Worm (Caenorhabditis elegans): ENCODE results near the gene emc-5.

emc-5 gene

ce11 chrII:11453025-11453424 is 43.6 kb upstream of the emc-5 start, which contains the start of gene rsp-1:
TSS of gene rsp-1 (plus strand) at chrII:11453362.
- peak; percentile 60 for TF ChIP-seq zag-1 (tag; optimal IDR thresholded peaks at IDR 0.05)
- no peak for TF ChIP-seq nhr-77 (tag; optimal IDR thresholded peaks at IDR 0.05)
- TF ChIP-seq blmp-1 (tag; optimal IDR thresholded peaks at IDR 0.05; ENCODE audit: insufficient read depth) = peak; percentile 48
- TF ChIP-seq R02D3.7 (tag; optimal IDR thresholded peaks at IDR 0.05) = peak; percentile 67
- peak; percentile 92 for TF ChIP-seq nhr-129 (tag; optimal IDR thresholded peaks at IDR 0.05)
- TF ChIP-seq nhr-12 (tag; optimal IDR thresholded peaks at IDR 0.05) = no peak
- TF ChIP-seq sem-4 (tag; optimal IDR thresholded peaks at IDR 0.05) = peak; percentile 79
- peak; percentile 92 for TF ChIP-seq crh-2 (tag; optimal IDR thresholded peaks at IDR 0.05)
- TF ChIP-seq nhr-6 (tag; optimal IDR thresholded peaks at IDR 0.05) = peak; percentile 74
- TF ChIP-seq C34F6.9 (tag; optimal IDR thresholded peaks at IDR 0.05) = peak; percentile 97
- TF ChIP-seq mdl-1 (tag; optimal IDR thresholded peaks at IDR 0.05) = peak in 1 of 2 experiments; percentile 74
- peak; percentile 95 for TF ChIP-seq sma-9 (GFP tag; optimal IDR thresholded peaks at IDR 0.05)
- TF ChIP-seq sma-9 (tag; optimal IDR thresholded peaks at IDR 0.05) = no peak
- TF ChIP-seq lin-13 (GFP tag; optimal IDR thresholded peaks at IDR 0.05) = peak; percentile 91
- TF ChIP-seq aly-2 (tag; optimal IDR thresholded peaks at IDR 0.05) = no peak
- TF ChIP-seq nhr-237 (tag; optimal IDR thresholded peaks at IDR 0.05) = peak; percentile 43
- TF ChIP-seq egl-27 (tag; optimal IDR thresholded peaks at IDR 0.05) = peak; percentile 73
- TF ChIP-seq lsy-2 (tag; optimal IDR thresholded peaks at IDR 0.05) = peak; percentile 84 to 94
- TF ChIP-seq unc-55 (GFP tag; optimal IDR thresholded peaks at IDR 0.05) = peak; percentile 95
- TF ChIP-seq Y55F3AM.14 (GFP tag; optimal IDR thresholded peaks at IDR 0.05) = peak; percentile 27
- no peak for TF ChIP-seq elt-3 (tag; optimal IDR thresholded peaks at IDR 0.05)
- peak; percentile 30 for TF ChIP-seq ceh-82 (tag; optimal IDR thresholded peaks at IDR 0.05)
- TF ChIP-seq ceh-16 (tag; optimal IDR thresholded peaks at IDR 0.05) = peak; percentile 39
- peak; percentile 82 for TF ChIP-seq nhr-25 (tag; optimal IDR thresholded peaks at IDR 0.05)
- peak; percentile 87 for TF ChIP-seq snpc-4 (tag; optimal IDR thresholded peaks at IDR 0.05)
- TF ChIP-seq nhr-21 (tag; optimal IDR thresholded peaks at IDR 0.05) = peak; percentile 87
- TF ChIP-seq elt-1 (tag; optimal IDR thresholded peaks at IDR 0.05) = no peak
- peak; percentile 84 for TF ChIP-seq fos-1 (tag; optimal IDR thresholded peaks at IDR 0.05)
- no peak for TF ChIP-seq lin-39 (tag; optimal IDR thresholded peaks at IDR 0.05)
- no peak for TF ChIP-seq dmd-4 (tag; optimal IDR thresholded peaks at IDR 0.05)
- peak; percentile 76 for TF ChIP-seq ama-1 (optimal IDR thresholded peaks at IDR 0.05)
- TF ChIP-seq unc-62 (GFP tag; optimal IDR thresholded peaks at IDR 0.05) = no peak
- TF ChIP-seq F13H6.1 (tag; optimal IDR thresholded peaks at IDR 0.05) = peak; percentile 90
- TF ChIP-seq gmeb-1 (tag; optimal IDR thresholded peaks at IDR 0.05) = peak; percentile 90
- no peak for TF ChIP-seq unc-39 (tag; optimal IDR thresholded peaks at IDR 0.05)
- peak; percentile 74 for TF ChIP-seq ztf-4 (tag; optimal IDR thresholded peaks at IDR 0.05)
- TF ChIP-seq lin-11 (tag; optimal IDR thresholded peaks at IDR 0.05) = peak; percentile 82
- TF ChIP-seq mab-5 (tag; optimal IDR thresholded peaks at IDR 0.05) = peak; percentile 89
- TF ChIP-seq sma-3 (GFP tag; optimal IDR thresholded peaks at IDR 0.05) = peak; percentile 84
- no peak for TF ChIP-seq nhr-10 (tag; optimal IDR thresholded peaks at IDR 0.05)
- no peak for TF ChIP-seq ztf-1 (GFP tag; conservative IDR thresholded peaks at IDR 0.05)

- TF ChIP-seq mab-5 (tag; optimal IDR thresholded peaks at IDR 0.05) (no peak), sma-3 (GFP tag; optimal IDR thresholded peaks at IDR 0.05) (no peak), lin-11 (tag; optimal IDR thresholded peaks at IDR 0.05) (peak; percentile 43), mbf-1 (tag; optimal IDR thresholded peaks at IDR 0.05) (no peak)
Observed at ce11 chrII:11453639-11454038, 42.9 kb upstream of the emc-5 start.

ce11 chrII:11455140-11455539 is 41.4 kb upstream of the emc-5 start:
- no peak for TF ChIP-seq ztf-1 (GFP tag; conservative IDR thresholded peaks at IDR 0.05)

Data from whole organism, L2 larva.